Fruit fly (Drosophila melanogaster): ENCODE data around the gene wda.

wda gene

DNA sequence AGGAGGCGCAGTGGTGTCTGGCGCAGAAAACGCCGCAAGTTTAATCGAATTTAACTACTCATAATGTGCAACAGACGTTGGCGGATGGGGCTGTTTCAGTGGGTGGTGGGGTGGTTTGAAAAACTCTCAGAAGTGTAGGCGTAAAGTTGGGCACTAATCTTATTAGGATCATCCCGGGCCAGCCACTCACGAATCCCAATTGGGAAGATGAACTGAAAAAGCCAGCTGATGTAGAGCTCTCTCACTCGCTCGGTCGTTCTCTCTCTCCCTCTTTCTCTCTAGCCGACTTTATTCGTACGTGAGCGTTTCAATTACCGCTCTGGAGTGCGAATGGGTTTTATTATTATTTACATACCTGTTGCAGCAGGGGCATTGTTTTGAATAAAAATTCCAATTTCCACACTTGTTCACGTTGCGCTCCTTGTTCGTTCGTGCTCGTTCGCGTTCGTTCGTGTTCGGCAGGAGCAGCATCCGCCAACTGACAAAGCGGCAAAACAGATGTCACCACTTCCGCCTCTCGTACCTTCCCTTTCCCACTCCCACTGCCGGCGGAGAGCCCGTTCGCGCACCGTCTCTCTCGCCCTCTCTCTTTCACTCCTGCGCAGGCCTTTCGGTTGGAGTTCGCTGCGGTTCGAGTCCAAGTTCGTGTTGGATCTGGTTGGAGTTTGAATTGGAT is 21.0 kb upstream of the wda start:
- TF ChIP-seq woc (GFP tag; optimal IDR thresholded peaks at IDR 0.05) (no peak), Dif (GFP tag; optimal IDR thresholded peaks at IDR 0.05; ENCODE audit: partially characterized antibody) (peak; percentile 66), CG9705 (GFP tag; optimal IDR thresholded peaks at IDR 0.05) (no peak), Vsx2 (GFP tag; optimal IDR thresholded peaks at IDR 0.05; ENCODE audit: partially characterized antibody) (no peak)

DNA sequence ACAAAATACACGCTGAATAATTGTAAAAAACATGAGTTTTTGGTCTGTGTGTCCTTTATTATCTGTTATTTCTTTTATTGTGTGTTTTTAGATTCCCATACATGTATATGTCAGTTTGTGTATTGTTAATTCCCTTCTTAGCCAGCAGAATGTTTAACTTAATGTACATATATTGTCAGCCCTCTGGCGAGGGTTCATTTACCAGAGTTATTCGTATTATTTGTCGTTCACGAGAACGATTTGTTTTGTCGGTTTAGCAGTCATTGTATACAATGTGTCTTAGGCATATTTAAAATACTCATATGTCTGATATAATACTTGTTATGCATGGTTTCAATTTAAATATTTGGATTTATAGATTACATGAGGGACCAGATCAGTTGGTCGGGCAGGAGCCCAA is 2.7 kb upstream of the wda start:
- TF ChIP-seq dmrt93B (GFP tag; optimal IDR thresholded peaks at IDR 0.05) (no peak), psq (GFP tag; optimal IDR thresholded peaks at IDR 0.05) (no peak), Jra (GFP tag; optimal IDR thresholded peaks at IDR 0.05) (no peak), Hr83 (GFP tag; optimal IDR thresholded peaks at IDR 0.05; ENCODE audit: poor library complexity, severe bottlenecking) (no peak), OdsH (GFP tag; optimal IDR thresholded peaks at IDR 0.05) (no peak), dsf (GFP tag; optimal IDR thresholded peaks at IDR 0.05; ENCODE audit: borderline replicate concordance) (no peak), HLH106 (tag; optimal IDR thresholded peaks at IDR 0.05) (no peak), CG9705 (GFP tag; optimal IDR thresholded peaks at IDR 0.05) (no peak), Dif (GFP tag; optimal IDR thresholded peaks at IDR 0.05; ENCODE audit: partially characterized antibody) (no peak), brk (GFP tag; optimal IDR thresholded peaks at IDR 0.05) (no peak), ey (GFP tag; optimal IDR thresholded peaks at IDR 0.05) (no peak), Sp1 (GFP tag; optimal IDR thresholded peaks at IDR 0.05) (no peak)

DNA sequence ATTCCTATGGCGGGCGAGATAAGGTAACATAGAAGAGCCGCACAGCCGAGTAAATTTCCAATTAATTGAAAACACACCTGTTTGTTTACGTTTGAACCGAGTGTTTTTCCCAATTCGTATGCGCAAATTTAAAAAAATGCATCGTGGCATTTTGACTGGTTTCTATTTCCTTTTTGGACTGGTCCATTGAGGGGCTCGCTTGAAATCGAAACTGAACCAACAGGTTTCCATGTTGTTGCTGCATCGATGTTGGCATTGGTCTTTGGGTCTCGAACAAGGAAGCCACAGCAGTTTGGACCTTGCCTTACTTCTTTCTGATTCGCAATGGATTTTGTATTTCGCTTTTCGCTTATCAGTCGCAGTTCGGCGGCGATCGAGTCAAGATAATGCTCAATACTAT is 637 bp upstream of the wda start:
- TF ChIP-seq psq (GFP tag; optimal IDR thresholded peaks at IDR 0.05) (no peak), Dif (GFP tag; optimal IDR thresholded peaks at IDR 0.05; ENCODE audit: partially characterized antibody) (peak; percentile 35)

DNA sequence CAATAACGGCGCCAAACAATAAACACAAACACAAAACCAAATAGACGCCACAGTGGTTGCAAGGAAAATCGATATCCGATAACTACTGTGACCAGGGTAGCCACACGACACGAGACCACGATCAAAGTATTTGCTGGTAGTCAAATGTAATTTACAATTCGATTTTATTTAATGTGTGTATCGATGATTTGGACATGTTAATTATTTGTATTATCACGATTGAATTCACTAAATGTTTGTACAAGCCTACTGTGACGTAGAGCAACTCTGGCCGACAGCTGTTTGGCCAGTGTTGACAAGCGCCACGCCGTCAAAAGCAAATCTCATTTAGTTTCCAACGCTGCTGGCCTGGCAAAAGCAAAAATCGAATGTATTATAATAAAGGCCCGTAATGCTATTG is 6.6 kb downstream of the wda start, which contains the start of the genes Rad60 and EloA:
Gene Rad60, minus strand, starts transcription at position 222 of the 400 bp plus-strand sequence.
Gene EloA, plus strand, starts transcription at position 308 of the 400 bp plus-strand sequence.
- TF ChIP-seq Vsx2 (GFP tag; optimal IDR thresholded peaks at IDR 0.05; ENCODE audit: partially characterized antibody), result no peak
- TF ChIP-seq sage (GFP tag; optimal IDR thresholded peaks at IDR 0.05), result peak; percentile 27
- TF ChIP-seq Hr78 (GFP tag; optimal IDR thresholded peaks at IDR 0.05), result no peak
- TF ChIP-seq Hnf4 (GFP tag; optimal IDR thresholded peaks at IDR 0.05), result peak; percentile 91
- TF ChIP-seq Hr83 (GFP tag; optimal IDR thresholded peaks at IDR 0.05; ENCODE audit: poor library complexity, severe bottlenecking), result peak; percentile 77
- peak; percentile 87 for TF ChIP-seq br (GFP tag; optimal IDR thresholded peaks at IDR 0.05)
- no peak for TF ChIP-seq Rel (GFP tag; optimal IDR thresholded peaks at IDR 0.05)
- TF ChIP-seq Rel (tag; optimal IDR thresholded peaks at IDR 0.05), result peak; percentile 60
- no peak for TF ChIP-seq tai (GFP tag; optimal IDR thresholded peaks at IDR 0.05)
- peak; percentile 73 for TF ChIP-seq Sp1 (GFP tag; optimal IDR thresholded peaks at IDR 0.05)
- no peak for TF ChIP-seq jim (GFP tag; optimal IDR thresholded peaks at IDR 0.05)
- TF ChIP-seq dsf (GFP tag; optimal IDR thresholded peaks at IDR 0.05; ENCODE audit: borderline replicate concordance), result peak; percentile 45
- no peak for TF ChIP-seq pan (optimal IDR thresholded peaks at IDR 0.05)
- TF ChIP-seq dl (GFP tag; optimal IDR thresholded peaks at IDR 0.05; ENCODE audit: insufficient read depth in 1 of 2, partially characterized antibody in 2 of 2), result no peak
- TF ChIP-seq usp (GFP tag; optimal IDR thresholded peaks at IDR 0.05), result no peak
- no peak for TF ChIP-seq dmrt93B (GFP tag; optimal IDR thresholded peaks at IDR 0.05)
- TF ChIP-seq lola (GFP tag; optimal IDR thresholded peaks at IDR 0.05), result no peak
- peak; percentile 91 for TF ChIP-seq h (GFP tag; optimal IDR thresholded peaks at IDR 0.05)
- peak; percentile 43 for TF ChIP-seq Myc (optimal IDR thresholded peaks at IDR 0.05)
- TF ChIP-seq fru (GFP tag; optimal IDR thresholded peaks at IDR 0.05), result peak; percentile 82
- no peak for TF ChIP-seq GATAd (GFP tag; optimal IDR thresholded peaks at IDR 0.05)
- TF ChIP-seq OdsH (GFP tag; optimal IDR thresholded peaks at IDR 0.05), result peak; percentile 86
- peak; percentile 73 for TF ChIP-seq HLH106 (tag; optimal IDR thresholded peaks at IDR 0.05)
- TF ChIP-seq Jra (GFP tag; optimal IDR thresholded peaks at IDR 0.05), result peak; percentile 85
- peak; percentile 81 for TF ChIP-seq sv (GFP tag; optimal IDR thresholded peaks at IDR 0.05)
- peak; percentile 69 for TF ChIP-seq CG32264 (GFP tag; optimal IDR thresholded peaks at IDR 0.05)
- peak; percentile 86 for TF ChIP-seq ey (GFP tag; optimal IDR thresholded peaks at IDR 0.05)
- TF ChIP-seq Mio (GFP tag; optimal IDR thresholded peaks at IDR 0.05), result no peak
- TF ChIP-seq CG9705 (GFP tag; optimal IDR thresholded peaks at IDR 0.05), result peak; percentile 58
- TF ChIP-seq woc (GFP tag; optimal IDR thresholded peaks at IDR 0.05), result peak; percentile 38
- peak; percentile 90 for TF ChIP-seq rgr (GFP tag; optimal IDR thresholded peaks at IDR 0.05)
- TF ChIP-seq psq (GFP tag; optimal IDR thresholded peaks at IDR 0.05), result peak; percentile 69
- peak; percentile 2 to 90 for TF ChIP-seq foxo (GFP tag; optimal IDR thresholded peaks at IDR 0.05)
